Fruit fly (Drosophila melanogaster) whole organism, embryonic: ENCODE results near the gene CG10947.

Source experiments
- Abd-B ChIP-seq: fragments of 200-800 bp; sonication (Bioruptor generic); optimal IDR thresholded peaks from 2 replicates; lab custom pipeline; 2018; ENCODE audit warnings: missing biosample characterization, mild to moderate bottlenecking, missing genetic modification characterization, moderate library complexity
- Ada2b ChIP-seq: fragments of 200-800 bp; sonication (Bioruptor generic); IDR thresholded peaks from 2 replicates; pipeline ENCODE4 v1.3.6; 2022; ENCODE audit warnings: missing biosample characterization, missing genetic modification characterization
- Bteb2 ChIP-seq: fragments of 200-800 bp; sonication (Bioruptor generic); optimal IDR thresholded peaks from 2 replicates; lab custom pipeline; 2016; ENCODE audit warnings: missing biosample characterization, missing genetic modification characterization
- CG1024 ChIP-seq: fragments of 200-800 bp; sonication (Bioruptor generic); IDR thresholded peaks from 2 replicates; pipeline ENCODE4 v1.3.6; 2022; ENCODE audit warnings: missing biosample characterization, missing genetic modification characterization
- CG10431 ChIP-seq: fragments of 200-800 bp; sonication (Bioruptor generic); optimal IDR thresholded peaks from 3 replicates; lab custom pipeline; 2018; ENCODE audit warnings: missing biosample characterization, mild to moderate bottlenecking, missing genetic modification characterization
- CG10979 ChIP-seq: fragments of 200-800 bp; sonication (Bioruptor generic); optimal IDR thresholded peaks from 2 replicates; lab custom pipeline; 2018; ENCODE audit warnings: missing biosample characterization, mild to moderate bottlenecking, missing genetic modification characterization, moderate library complexity
- CG12071 ChIP-seq: fragments of 200-800 bp; sonication (Bioruptor generic); optimal IDR thresholded peaks from 3 replicates; lab custom pipeline; 2018; ENCODE audit warnings: missing biosample characterization, mild to moderate bottlenecking, missing genetic modification characterization
- CG13296 ChIP-seq: fragments of 200-800 bp; sonication (Bioruptor generic); optimal IDR thresholded peaks from 3 replicates; lab custom pipeline; 2018; ENCODE audit warnings: missing biosample characterization, mild to moderate bottlenecking, missing genetic modification characterization
- CG15479 ChIP-seq: fragments of 200-800 bp; sonication (Bioruptor generic); optimal IDR thresholded peaks from 3 replicates; lab custom pipeline; 2019; ENCODE audit warnings: missing biosample characterization, mild to moderate bottlenecking, missing genetic modification characterization, moderate library complexity
- CG15601 ChIP-seq: fragments of 200-800 bp; sonication (Bioruptor generic); optimal IDR thresholded peaks from 3 replicates; lab custom pipeline; 2019; ENCODE audit warnings: missing biosample characterization, mild to moderate bottlenecking, missing genetic modification characterization, moderate library complexity
- CG1603 ChIP-seq: fragments of 200-800 bp; sonication (Bioruptor generic); optimal IDR thresholded peaks from 2 replicates; lab custom pipeline; 2019; ENCODE audit warnings: missing biosample characterization, mild to moderate bottlenecking, missing genetic modification characterization, moderate library complexity
- CG16815 ChIP-seq: fragments of 200-800 bp; sonication (Bioruptor generic); optimal IDR thresholded peaks from 3 replicates; lab custom pipeline; 2017; ENCODE audit warnings: missing biosample characterization, mild to moderate bottlenecking, missing genetic modification characterization
- CG17829 ChIP-seq: fragments of 200-800 bp; optimal IDR thresholded peaks from 2 replicates; lab custom pipeline; 2019; ENCODE audit warnings: missing biosample characterization, mild to moderate bottlenecking, missing genetic modification characterization, moderate library complexity
- CG1832 ChIP-seq: fragments of 200-800 bp; sonication (Bioruptor generic); optimal IDR thresholded peaks from 2 replicates; lab custom pipeline; 2017; ENCODE audit warnings: missing biosample characterization, mild to moderate bottlenecking, missing genetic modification characterization, inconsistent platforms
- CG2889 ChIP-seq: fragments of 200-800 bp; sonication (Bioruptor generic); IDR thresholded peaks from 3 replicates; pipeline ENCODE4 v1.3.6; 2022; ENCODE audit warnings: missing biosample characterization, missing genetic modification characterization
- CG32772 ChIP-seq: fragments of 200-800 bp; sonication (Bioruptor generic); IDR thresholded peaks from 2 replicates; pipeline ENCODE4 v1.3.6; 2022; ENCODE audit warnings: missing biosample characterization, missing genetic modification characterization
- CG3995 ChIP-seq: fragments of 200-800 bp; sonication (Bioruptor generic); optimal IDR thresholded peaks from 3 replicates; lab custom pipeline; 2016; ENCODE audit warnings: missing biosample characterization, missing genetic modification characterization
- CG7745 ChIP-seq: fragments of 200-800 bp; sonication (Bioruptor generic); optimal IDR thresholded peaks from 2 replicates; lab custom pipeline; 2018; ENCODE audit warnings: missing biosample characterization, mild to moderate bottlenecking, missing genetic modification characterization, moderate library complexity
- CG7839 ChIP-seq: fragments of 200-800 bp; sonication (Bioruptor generic); optimal IDR thresholded peaks from 3 replicates; lab custom pipeline; 2018; ENCODE audit warnings: missing biosample characterization, mild to moderate bottlenecking, missing genetic modification characterization, moderate library complexity
- CG8388 ChIP-seq: fragments of 200-800 bp; sonication (Bioruptor generic); optimal IDR thresholded peaks from 2 replicates; lab custom pipeline; 2019; ENCODE audit warnings: missing biosample characterization, mild to moderate bottlenecking, missing genetic modification characterization, moderate library complexity
- CoRest ChIP-seq: fragments of 200-800 bp; sonication (Bioruptor generic); optimal IDR thresholded peaks from 3 replicates; lab custom pipeline; 2018; ENCODE audit warnings: missing biosample characterization, mild to moderate bottlenecking, missing genetic modification characterization, moderate library complexity
- Dbx ChIP-seq: fragments of 200-800 bp; sonication (Bioruptor generic); IDR thresholded peaks from 3 replicates; pipeline ENCODE4 v1.3.6; 2022; ENCODE audit warnings: missing biosample characterization, missing genetic modification characterization
- Doc3 ChIP-seq: fragments of 200-800 bp; sonication (Bioruptor generic); IDR thresholded peaks from 3 replicates; pipeline ENCODE4 v1.3.6; 2022; ENCODE audit warnings: missing biosample characterization, missing genetic modification characterization; ENCODE audit not compliant: partially characterized antibody
- Elba2 ChIP-seq: fragments of 200-800 bp; sonication (Bioruptor generic); optimal IDR thresholded peaks from 3 replicates; lab custom pipeline; 2016; ENCODE audit warnings: missing biosample characterization, missing genetic modification characterization
- Mes4 ChIP-seq: fragments of 200-800 bp; sonication (Bioruptor generic); optimal IDR thresholded peaks from 2 replicates; lab custom pipeline; 2016; ENCODE audit warnings: missing biosample characterization, missing genetic modification characterization
- NFAT ChIP-seq: fragments of 200-800 bp; sonication (Bioruptor generic); IDR thresholded peaks from 2 replicates; pipeline ENCODE4 v1.3.6; 2022; ENCODE audit warnings: missing biosample characterization, missing genetic modification characterization
- Six4 ChIP-seq: fragments of 200-800 bp; sonication (Bioruptor generic); optimal IDR thresholded peaks from 2 replicates; lab custom pipeline; 2016; ENCODE audit warnings: missing biosample characterization, missing genetic modification characterization
- Sox100B ChIP-seq: fragments of 200-800 bp; sonication (Bioruptor generic); optimal IDR thresholded peaks from 3 replicates; lab custom pipeline; 2018; ENCODE audit warnings: missing biosample characterization, mild to moderate bottlenecking, missing genetic modification characterization
- Sry-β ChIP-seq: fragments of 200-800 bp; sonication (Bioruptor generic); optimal IDR thresholded peaks from 2 replicates; lab custom pipeline; 2018; ENCODE audit warnings: missing biosample characterization, mild to moderate bottlenecking, missing genetic modification characterization, moderate library complexity
- YL-1 ChIP-seq: fragments of 200-800 bp; sonication (Bioruptor generic); optimal IDR thresholded peaks from 3 replicates; lab custom pipeline; 2017; ENCODE audit warnings: missing biosample characterization, mild to moderate bottlenecking, missing genetic modification characterization
- abd-A ChIP-seq: fragments of 200-800 bp; sonication (Bioruptor generic); optimal IDR thresholded peaks from 3 replicates; lab custom pipeline; 2019; ENCODE audit warnings: missing biosample characterization, mild to moderate bottlenecking, missing genetic modification characterization, moderate library complexity
- ac ChIP-seq: fragments of 200-800 bp; sonication (Bioruptor generic); optimal IDR thresholded peaks from 3 replicates; lab custom pipeline; 2017; ENCODE audit warnings: missing biosample characterization, mild to moderate bottlenecking, missing genetic modification characterization
- bowl ChIP-seq: fragments of 200-800 bp; sonication (Bioruptor generic); IDR thresholded peaks from 2 replicates; pipeline ENCODE4 v1.3.6; 2022; ENCODE audit warnings: missing biosample characterization, missing genetic modification characterization
- da ChIP-seq: fragments of 200-800 bp; sonication (Bioruptor generic); optimal IDR thresholded peaks from 2 replicates; lab custom pipeline; 2016; ENCODE audit warnings: missing biosample characterization, missing genetic modification characterization
- fd96Cb ChIP-seq: fragments of 200-800 bp; sonication (Bioruptor generic); optimal IDR thresholded peaks from 2 replicates; lab custom pipeline; 2018; ENCODE audit warnings: missing biosample characterization, mild to moderate bottlenecking, missing genetic modification characterization, moderate library complexity
- gce ChIP-seq: fragments of 200-800 bp; sonication (Bioruptor generic); IDR thresholded peaks from 3 replicates; pipeline ENCODE4 v1.3.6; 2022; ENCODE audit warnings: missing biosample characterization, missing genetic modification characterization
- gem ChIP-seq: fragments of 200-800 bp; sonication (Bioruptor generic); optimal IDR thresholded peaks from 2 replicates; lab custom pipeline; 2019; ENCODE audit warnings: missing biosample characterization, mild to moderate bottlenecking, missing genetic modification characterization, moderate library complexity
- h ChIP-seq: fragments of >200 bp; optimal IDR thresholded peaks from 2 replicates; lab custom pipeline; 2017
- hb ChIP-seq: fragments of 200-800 bp; sonication (Bioruptor generic); IDR thresholded peaks from 3 replicates; pipeline ENCODE4 v1.3.6; 2022; ENCODE audit warnings: missing biosample characterization, missing genetic modification characterization; ENCODE audit not compliant: partially characterized antibody
- maf-S ChIP-seq: fragments of 200-800 bp; sonication (Bioruptor generic); optimal IDR thresholded peaks from 2 replicates; lab custom pipeline; 2016; ENCODE audit warnings: missing biosample characterization, missing genetic modification characterization
- mam ChIP-seq: fragments of 200-800 bp; sonication (Bioruptor generic); optimal IDR thresholded peaks from 3 replicates; lab custom pipeline; 2016; ENCODE audit warnings: missing biosample characterization, missing genetic modification characterization
- mirr ChIP-seq: fragments of 200-800 bp; sonication (Bioruptor generic); optimal IDR thresholded peaks from 3 replicates; lab custom pipeline; 2018; ENCODE audit warnings: missing biosample characterization, mild to moderate bottlenecking, missing genetic modification characterization
- org-1 ChIP-seq: fragments of 200-800 bp; sonication (Bioruptor generic); optimal IDR thresholded peaks from 2 replicates; lab custom pipeline; 2017; ENCODE audit warnings: missing biosample characterization, missing genetic modification characterization
- sisA ChIP-seq: fragments of 200-800 bp; sonication (Bioruptor generic); IDR thresholded peaks from 2 replicates; pipeline ENCODE4 v1.3.6; 2022; ENCODE audit warnings: missing biosample characterization, missing genetic modification characterization
- sug ChIP-seq: fragments of 200-800 bp; optimal IDR thresholded peaks from 2 replicates; lab custom pipeline; 2019; ENCODE audit warnings: missing biosample characterization, mild to moderate bottlenecking, missing genetic modification characterization, moderate library complexity
- tgo ChIP-seq: fragments of 200-800 bp; sonication (Bioruptor generic); IDR thresholded peaks from 3 replicates; pipeline ENCODE4 v1.3.6; 2022; ENCODE audit warnings: missing biosample characterization, missing genetic modification characterization
- usp ChIP-seq: fragments of >200 bp; optimal IDR thresholded peaks from 2 replicates; lab custom pipeline; 2017; ENCODE audit warnings: missing biosample characterization, missing genetic modification characterization
- zen ChIP-seq: fragments of 200-800 bp; sonication (Bioruptor generic); optimal IDR thresholded peaks from 3 replicates; lab custom pipeline; 2018; ENCODE audit warnings: missing biosample characterization, mild to moderate bottlenecking, missing genetic modification characterization, moderate library complexity
- zf30C ChIP-seq: fragments of 200-800 bp; sonication (Bioruptor generic); optimal IDR thresholded peaks from 3 replicates; lab custom pipeline; 2018; ENCODE audit warnings: missing biosample characterization, mild to moderate bottlenecking, missing genetic modification characterization

The CG10947 gene

dm6 chr2L:20416754-20417563, 2.4 kb upstream of the CG10947 start, which contains the start of the genes CG10949 and Arpc2 (continued):
- TF ChIP-seq CG10979 (tag; lab: Kevin White, UChicago) = peak; percentile 27
- peak; percentile 18 for TF ChIP-seq zf30C (GFP tag; lab: Kevin White, UChicago)
- peak; percentile 53; the same call in 1 of the 2 replicates for TF ChIP-seq NFAT (GFP tag; lab: Robert Waterston, UW)
- TF ChIP-seq CG16815 = peak; percentile 39
- TF ChIP-seq CG15479 = no peak
- TF ChIP-seq CG2889 (GFP tag; lab: Robert Waterston, UW) = 0 out of 3 replicates have a peak, but pooled peaks have one; percentile 17
- no peak for TF ChIP-seq abd-A (tag; lab: Kevin White, UChicago)
- TF ChIP-seq Dbx (GFP tag; lab: Robert Waterston, UW) = peak; percentile 58; the same call in 2 of the 3 replicates
- TF ChIP-seq Six4 (GFP tag; lab: Kevin White, UChicago) = peak; percentile 26
- no peak for TF ChIP-seq org-1 (GFP tag; lab: Kevin White, UChicago)
- TF ChIP-seq da (GFP tag; lab: Kevin White, UChicago) = no peak
- TF ChIP-seq zen (tag; lab: Kevin White, UChicago) = peak; percentile 32
- peak; percentile 80 for TF ChIP-seq gem (tag; lab: Kevin White, UChicago)
- TF ChIP-seq Doc3 (GFP tag; lab: Robert Waterston, UW) = peak; percentile 39; the same call in 1 of the 3 replicates
- TF ChIP-seq sug (tag; lab: Kevin White, UChicago) = peak; percentile 53
- TF ChIP-seq gce (GFP tag; lab: Robert Waterston, UW) = no peak
- no peak for TF ChIP-seq CG1603 (tag; lab: Kevin White, UChicago)
- peak; percentile 64 for TF ChIP-seq Sox100B (GFP tag; lab: Kevin White, UChicago)
- peak; percentile 30 for TF ChIP-seq CG1832 (GFP tag; lab: Kevin White, UChicago)
- TF ChIP-seq tgo (GFP tag; lab: Robert Waterston, UW) = no peak
- no peak for TF ChIP-seq maf-S (GFP tag; lab: Kevin White, UChicago)
- no peak for TF ChIP-seq Abd-B (GFP tag; lab: Kevin White, UChicago)
- peak; percentile 74 for TF ChIP-seq YL-1 (GFP tag; lab: Kevin White, UChicago)
- TF ChIP-seq ac (GFP tag; lab: Kevin White, UChicago) = no peak
- TF ChIP-seq CG12071 (GFP tag; lab: Kevin White, UChicago) = no peak
- TF ChIP-seq hb = 0 out of 3 replicates have a peak, but pooled peaks have one; percentile 60
- TF ChIP-seq CG13296 = peak; percentile 48
- no peak for TF ChIP-seq h (lab: Kevin White, UChicago)
- no peak for TF ChIP-seq CG10431
- TF ChIP-seq sisA = peak; percentile 11; the same call in 1 of the 2 replicates
- peak; percentile 62 for TF ChIP-seq CG3995
- no peak for TF ChIP-seq Bteb2 (GFP tag; lab: Kevin White, UChicago)
- peak; percentile 73 for TF ChIP-seq CG17829 (tag; lab: Kevin White, UChicago)
- no peak for TF ChIP-seq Elba2 (GFP tag; lab: Kevin White, UChicago)
- peak; percentile 84 for TF ChIP-seq CoRest (tag; lab: Kevin White, UChicago)
- no peak for TF ChIP-seq Mes4 (GFP tag; lab: Kevin White, UChicago)
- no peak for TF ChIP-seq bowl (GFP tag; lab: Robert Waterston, UW)
- no peak for TF ChIP-seq Sry-β
- peak; percentile 29 for TF ChIP-seq CG8388 (GFP tag; lab: Kevin White, UChicago)
- no peak for TF ChIP-seq Ada2b (GFP tag; lab: Robert Waterston, UW)
- no peak for TF ChIP-seq usp (GFP tag; lab: Kevin White, UChicago)
- TF ChIP-seq CG7745 (tag; lab: Kevin White, UChicago) = no peak
- TF ChIP-seq CG15601 (tag; lab: Kevin White, UChicago) = peak; percentile 67
- no peak for TF ChIP-seq mirr (GFP tag; lab: Kevin White, UChicago)
- peak; percentile 33; the same call in 1 of the 2 replicates for TF ChIP-seq CG32772 (GFP tag; lab: Robert Waterston, UW)
- TF ChIP-seq mam (GFP tag; lab: Kevin White, UChicago) = no peak
- TF ChIP-seq CG1024 (GFP tag; lab: Robert Waterston, UW) = no peak
- TF ChIP-seq fd96Cb (tag; lab: Kevin White, UChicago) = no peak
- TF ChIP-seq CG7839 (tag; lab: Kevin White, UChicago) = peak; percentile 50
